Worm (Caenorhabditis elegans): ENCODE data around the gene Y27F2A.9.

Y27F2A.9 gene

DNA sequence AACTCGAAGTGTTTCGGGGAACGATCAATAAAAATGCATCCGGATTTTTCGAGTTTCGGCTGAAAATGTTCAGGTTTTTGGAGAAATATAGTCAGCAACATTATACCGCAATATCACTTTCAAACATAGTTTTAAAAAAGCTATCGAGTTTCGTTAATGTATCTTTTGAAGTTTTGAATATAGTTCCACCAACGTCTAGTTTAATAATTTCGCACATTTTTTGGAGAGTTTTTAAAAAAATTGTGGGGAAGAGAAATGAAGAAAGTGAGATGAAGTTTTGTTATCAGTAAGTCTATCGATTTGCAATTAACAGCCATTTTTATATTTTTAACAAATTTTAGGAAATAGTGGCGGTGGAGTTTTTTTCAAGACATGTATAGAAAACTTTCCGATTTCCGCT is 34.3 kb upstream of the Y27F2A.9 start, which contains the start of gene ZC239.17:
ZC239.17 (minus strand) TSS at position 101 of the 400 bp plus-strand sequence.
- TF ChIP-seq pha-4 (tag; optimal IDR thresholded peaks at IDR 0.05) (no peak), dve-1 (tag; optimal IDR thresholded peaks at IDR 0.05) (no peak), ceh-14 (tag; optimal IDR thresholded peaks at IDR 0.05) (no peak)

DNA sequence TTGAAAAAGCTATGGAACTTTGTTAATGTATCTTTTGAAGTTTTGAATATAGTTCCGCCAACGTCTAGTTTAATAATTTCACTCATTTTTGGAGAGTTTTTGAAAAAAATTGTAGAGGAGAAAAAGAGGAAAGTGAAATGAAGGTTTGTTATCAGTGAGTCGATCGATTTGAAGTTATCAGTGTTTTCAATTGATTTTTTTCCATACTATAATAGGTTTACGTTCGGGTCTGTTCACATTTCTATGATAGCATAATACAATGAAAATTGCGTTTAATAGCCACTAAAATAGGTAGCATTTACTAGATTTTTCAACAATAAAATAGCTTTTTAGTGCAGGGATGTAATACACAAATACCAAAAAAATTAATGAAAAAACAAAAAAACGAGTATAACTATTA is 33.8 kb upstream of the Y27F2A.9 start, which contains the start of gene ZC239.16:
ZC239.16 (minus strand) TSS at position 120 of the 400 bp plus-strand sequence.
- TF ChIP-seq pros-1 (tag; optimal IDR thresholded peaks at IDR 0.05), result no peak
- TF ChIP-seq ceh-9 (tag; optimal IDR thresholded peaks at IDR 0.05), result no peak
- TF ChIP-seq nhr-11 (tag; optimal IDR thresholded peaks at IDR 0.05), result no peak
- no peak for TF ChIP-seq ceh-30 (tag; optimal IDR thresholded peaks at IDR 0.05)
- TF ChIP-seq ceh-6 (GFP tag; optimal IDR thresholded peaks at IDR 0.05), result no peak
- no peak for TF ChIP-seq ceh-22 (tag; optimal IDR thresholded peaks at IDR 0.05)
- TF ChIP-seq pax-1 (tag; optimal IDR thresholded peaks at IDR 0.05), result no peak
- TF ChIP-seq nhr-232 (tag; optimal IDR thresholded peaks at IDR 0.05), result no peak
- no peak for TF ChIP-seq Y22D7AL.16 (tag; optimal IDR thresholded peaks at IDR 0.05)
- no peak for TF ChIP-seq elt-2 (tag; optimal IDR thresholded peaks at IDR 0.05)
- TF ChIP-seq C38D4.7 (GFP tag; optimal IDR thresholded peaks at IDR 0.05), result no peak
- TF ChIP-seq hlh-13 (GFP tag; optimal IDR thresholded peaks at IDR 0.05), result no peak
- TF ChIP-seq madf-2 (tag; optimal IDR thresholded peaks at IDR 0.05), result no peak
- TF ChIP-seq dve-1 (tag; optimal IDR thresholded peaks at IDR 0.05), result no peak
- TF ChIP-seq K02D7.2 (tag; optimal IDR thresholded peaks at IDR 0.05), result no peak
- TF ChIP-seq K09A11.1 (tag; optimal IDR thresholded peaks at IDR 0.05; ENCODE audit: insufficient read depth), result no peak
- no peak for TF ChIP-seq ceh-18 (tag; optimal IDR thresholded peaks at IDR 0.05)

DNA sequence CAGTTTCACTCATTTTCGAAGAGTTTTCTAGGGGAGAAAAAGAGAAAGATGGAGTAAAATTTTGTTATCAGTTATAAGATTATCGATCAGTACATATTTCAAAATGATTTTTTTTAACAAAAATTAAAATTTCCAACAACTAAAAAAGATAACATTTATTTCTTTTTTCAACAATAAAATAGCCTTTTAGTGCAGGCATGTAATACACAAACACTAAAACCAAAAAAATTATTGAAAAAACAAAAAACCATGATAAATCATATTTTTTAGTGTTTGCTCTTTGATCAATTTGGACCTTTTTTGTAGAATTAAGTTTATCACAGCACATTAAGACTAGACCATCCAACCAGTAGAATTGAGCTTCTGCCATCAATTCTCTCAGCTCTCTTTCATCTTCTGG is 33.2 kb upstream of the Y27F2A.9 start, which contains the start of gene ZC239.15:
ZC239.15 (minus strand) TSS at position 101 of the 400 bp plus-strand sequence.
- TF ChIP-seq odd-2 (tag; optimal IDR thresholded peaks at IDR 0.05) (no peak), hlh-30 (tag; optimal IDR thresholded peaks at IDR 0.05; ENCODE audit: insufficient read depth) (no peak), hlh-13 (GFP tag; optimal IDR thresholded peaks at IDR 0.05) (no peak), pax-1 (tag; optimal IDR thresholded peaks at IDR 0.05) (no peak), ama-1 (optimal IDR thresholded peaks at IDR 0.05) (no peak)

DNA sequence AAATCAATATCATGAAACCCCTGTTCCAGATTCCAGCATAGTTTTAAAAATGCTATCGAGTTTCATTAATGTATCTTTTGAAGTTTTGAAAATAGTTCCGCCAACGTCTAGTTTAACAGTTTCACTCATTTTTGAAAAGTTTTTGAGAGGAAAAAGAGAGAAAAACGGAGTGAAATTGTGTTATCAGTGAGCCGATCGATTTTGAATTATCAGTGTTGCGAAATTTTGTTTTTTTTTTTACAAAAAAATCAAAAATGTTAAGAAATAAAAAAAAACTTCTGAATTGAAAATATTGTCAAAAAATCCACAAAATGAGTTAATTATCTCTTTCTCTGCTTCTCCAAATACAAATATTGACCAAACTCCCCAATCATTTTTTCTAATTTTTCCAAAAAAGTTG is 31.2 kb upstream of the Y27F2A.9 start, which contains the start of gene ZC239.13:
ZC239.13 (minus strand) TSS at position 154 of the 400 bp plus-strand sequence.
- TF ChIP-seq zip-5 (tag; optimal IDR thresholded peaks at IDR 0.05), result no peak
- TF ChIP-seq pha-2 (tag; optimal IDR thresholded peaks at IDR 0.05), result no peak
- TF ChIP-seq syd-9 (tag; optimal IDR thresholded peaks at IDR 0.05), result no peak
- TF ChIP-seq hlh-13 (GFP tag; optimal IDR thresholded peaks at IDR 0.05), result no peak
- no peak for TF ChIP-seq hlh-15 (tag; optimal IDR thresholded peaks at IDR 0.05)
- no peak for TF ChIP-seq mec-3 (tag; optimal IDR thresholded peaks at IDR 0.05; ENCODE audit: borderline replicate concordance)
- TF ChIP-seq ttx-3 (tag; optimal IDR thresholded peaks at IDR 0.05), result no peak
- TF ChIP-seq tbx-7 (tag; optimal IDR thresholded peaks at IDR 0.05), result no peak

DNA sequence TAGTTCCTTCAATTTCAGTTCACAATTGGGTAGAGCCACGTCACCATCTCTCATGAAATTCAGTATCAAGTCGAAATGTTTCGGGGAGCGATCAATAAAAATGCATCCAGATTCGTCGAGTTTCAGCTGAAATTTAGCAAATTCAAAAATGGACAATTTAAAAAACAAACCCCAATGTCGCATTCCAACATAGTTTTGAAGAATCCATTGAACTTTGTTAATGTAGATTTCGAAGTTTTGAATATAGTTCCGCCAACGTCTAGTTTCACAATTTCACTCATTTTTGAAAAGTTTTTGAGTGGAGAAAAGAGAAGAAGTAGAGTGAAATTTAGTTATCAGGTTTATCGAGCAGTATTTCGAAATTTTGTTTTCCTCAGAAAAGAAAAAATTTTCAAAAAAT is 30.3 kb upstream of the Y27F2A.9 start, which contains the start of gene ZC239.14:
ZC239.14 (minus strand) TSS at position 305 of the 400 bp plus-strand sequence.
- TF ChIP-seq ceh-34 (tag; optimal IDR thresholded peaks at IDR 0.05) (no peak), tbx-2 (tag; optimal IDR thresholded peaks at IDR 0.05) (no peak), fax-1 (tag; optimal IDR thresholded peaks at IDR 0.05) (no peak), pqm-1 (tag; optimal IDR thresholded peaks at IDR 0.05) (no peak), elt-2 (tag; optimal IDR thresholded peaks at IDR 0.05) (no peak), ceh-22 (tag; optimal IDR thresholded peaks at IDR 0.05) (no peak), unc-55 (GFP tag; optimal IDR thresholded peaks at IDR 0.05) (no peak), tbx-7 (tag; optimal IDR thresholded peaks at IDR 0.05) (no peak), nhr-232 (tag; optimal IDR thresholded peaks at IDR 0.05) (no peak)
